Worm (Caenorhabditis elegans): ENCODE results near the gene R05D8.11.

DNA sequence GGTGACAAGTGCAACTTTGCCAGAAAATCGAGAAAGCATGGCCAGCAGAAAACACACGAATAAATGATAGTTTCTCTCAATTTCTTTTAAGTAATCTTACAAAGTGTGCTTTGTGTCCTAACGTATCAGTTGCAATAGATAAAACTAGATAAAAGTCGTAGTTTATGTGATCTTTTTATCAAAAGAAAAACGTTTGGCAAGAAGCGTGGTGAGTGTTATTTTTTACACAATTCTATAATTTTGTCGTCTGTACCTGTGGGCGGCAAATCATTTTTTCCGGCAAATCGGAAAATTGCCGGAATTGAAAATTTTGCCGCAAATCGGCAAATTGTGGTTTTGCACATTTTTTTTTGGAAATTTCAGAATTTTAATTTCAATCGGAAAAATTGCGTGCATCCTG is 13.2 kb downstream of the R05D8.11 start, which contains the start of gene R05D8.9:
- no peak for TF ChIP-seq pha-4 (tag; optimal IDR thresholded peaks at IDR 0.05)
- no peak for TF ChIP-seq nhr-237 (tag; optimal IDR thresholded peaks at IDR 0.05)
- no peak for TF ChIP-seq flh-1 (GFP tag; optimal IDR thresholded peaks at IDR 0.05)
- no peak for TF ChIP-seq unc-39 (tag; optimal IDR thresholded peaks at IDR 0.05)
- no peak for TF ChIP-seq ces-1 (GFP tag; optimal IDR thresholded peaks at IDR 0.05)
- TF ChIP-seq ztf-11 (tag; optimal IDR thresholded peaks at IDR 0.05): no peak
- no peak for TF ChIP-seq lsy-2 (tag; optimal IDR thresholded peaks at IDR 0.05)
- TF ChIP-seq elt-1 (tag; optimal IDR thresholded peaks at IDR 0.05; ENCODE audit: borderline replicate concordance, insufficient read depth): no peak

Measured in whole organism, mixed stage, embryonic.